Fruit fly (Drosophila melanogaster): ENCODE data around the gene NHP2.

Gene NHP2

DNA sequence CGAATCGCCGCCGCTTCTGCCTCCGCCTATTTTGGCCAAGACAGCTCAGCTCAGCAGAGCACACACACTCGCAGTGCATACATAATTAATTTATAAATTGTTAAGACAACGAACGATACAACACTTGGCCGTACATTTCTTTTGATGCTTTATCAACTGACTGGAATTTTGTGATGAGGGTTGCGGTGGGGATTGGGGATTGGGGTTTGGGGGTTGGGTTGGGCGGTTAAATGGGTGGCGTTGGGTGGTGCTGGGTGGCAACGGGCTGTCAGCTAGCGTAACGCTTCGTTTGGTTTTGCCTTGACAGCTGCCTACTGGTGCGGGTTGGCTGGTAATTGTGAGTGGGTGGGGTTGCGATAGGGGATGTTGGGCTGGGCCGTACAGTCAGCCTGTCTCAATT lies 20.4 kb upstream of the NHP2 start (continued):
- TF ChIP-seq rib (GFP tag; IDR thresholded peaks at IDR 0.05): 0 out of 2 replicates have a peak, but pooled peaks have one; percentile 18
- no peak for TF ChIP-seq ERR (GFP tag; optimal IDR thresholded peaks at IDR 0.05)
- TF ChIP-seq NC2α (GFP tag; optimal IDR thresholded peaks at IDR 0.05): no peak
- no peak for TF ChIP-seq pan (optimal IDR thresholded peaks at IDR 0.05)
- no peak for TF ChIP-seq pan (GFP tag; optimal IDR thresholded peaks at IDR 0.05 in 1 of 2, IDR thresholded peaks at IDR 0.05 in 1 of 2)
- no peak for TF ChIP-seq CG3281 (GFP tag; optimal IDR thresholded peaks at IDR 0.05)
- peak; percentile 51 for TF ChIP-seq abd-A (tag; optimal IDR thresholded peaks at IDR 0.05)
- TF ChIP-seq Med (GFP tag): no peak
- no peak for TF ChIP-seq CG31365 (tag; optimal IDR thresholded peaks at IDR 0.05)
- no peak for TF ChIP-seq CG33213 (GFP tag; optimal IDR thresholded peaks at IDR 0.05)
- no peak for TF ChIP-seq seq (GFP tag; IDR thresholded peaks at IDR 0.05)
- TF ChIP-seq CG4360 (GFP tag; IDR thresholded peaks at IDR 0.05): no peak
- TF ChIP-seq E2f2 (GFP tag; IDR thresholded peaks at IDR 0.05): no peak
- no peak for TF ChIP-seq ranshi (GFP tag; IDR thresholded peaks at IDR 0.05)
- no peak for TF ChIP-seq fru (optimal IDR thresholded peaks at IDR 0.05)
- TF ChIP-seq crol (GFP tag; IDR thresholded peaks at IDR 0.05): peak; percentile 60
- 0 out of 3 replicates have a peak, but pooled peaks have one; percentile 10 for TF ChIP-seq CG11560 (tag; IDR thresholded peaks at IDR 0.05)
- TF ChIP-seq Gsc (GFP tag; IDR thresholded peaks at IDR 0.05): no peak
- TF ChIP-seq CG18262 (tag; optimal IDR thresholded peaks at IDR 0.05): no peak
- TF ChIP-seq kni (GFP tag; optimal IDR thresholded peaks at IDR 0.05): peak; percentile 26
- no peak for TF ChIP-seq wor (GFP tag; IDR thresholded peaks at IDR 0.05)
- TF ChIP-seq CG4820 (GFP tag; optimal IDR thresholded peaks at IDR 0.05): no peak
- no peak for TF ChIP-seq slp2 (GFP tag; optimal IDR thresholded peaks at IDR 0.05)
- no peak for TF ChIP-seq mld (GFP tag; IDR thresholded peaks at IDR 0.05; ENCODE audit: partially characterized antibody)
- TF ChIP-seq pb (GFP tag; optimal IDR thresholded peaks at IDR 0.05): no peak
- no peak for TF ChIP-seq CG14710 (tag; optimal IDR thresholded peaks at IDR 0.05)
- TF ChIP-seq CG7372 (GFP tag; IDR thresholded peaks at IDR 0.05): no peak
- no peak for TF ChIP-seq otp (GFP tag; IDR thresholded peaks at IDR 0.05)
- no peak for TF ChIP-seq Nf-YC (tag; optimal IDR thresholded peaks at IDR 0.05)
- no peak for TF ChIP-seq CG10431 (GFP tag; optimal IDR thresholded peaks at IDR 0.05)
- no peak for TF ChIP-seq Dref (GFP tag; IDR thresholded peaks at IDR 0.05)
- TF ChIP-seq CG9797 (GFP tag; optimal IDR thresholded peaks at IDR 0.05): no peak
- TF ChIP-seq CG17568 (GFP tag; optimal IDR thresholded peaks at IDR 0.05): no peak
- no peak for TF ChIP-seq sisA (GFP tag; IDR thresholded peaks at IDR 0.05)
- no peak for TF ChIP-seq Dek (tag; optimal IDR thresholded peaks at IDR 0.05)
- no peak for TF ChIP-seq lola (GFP tag; optimal IDR thresholded peaks at IDR 0.05)
- no peak for TF ChIP-seq her (GFP tag; optimal IDR thresholded peaks at IDR 0.05)
- no peak for TF ChIP-seq hb (GFP tag; IDR thresholded peaks at IDR 0.05; ENCODE audit: partially characterized antibody)
- TF ChIP-seq sr (GFP tag; IDR thresholded peaks at IDR 0.05): no peak
- TF ChIP-seq insv (GFP tag; optimal IDR thresholded peaks at IDR 0.05): no peak
- TF ChIP-seq CG1647 (GFP tag; optimal IDR thresholded peaks at IDR 0.05): no peak
- TF ChIP-seq Vsx1 (GFP tag; optimal IDR thresholded peaks at IDR 0.05): no peak

DNA sequence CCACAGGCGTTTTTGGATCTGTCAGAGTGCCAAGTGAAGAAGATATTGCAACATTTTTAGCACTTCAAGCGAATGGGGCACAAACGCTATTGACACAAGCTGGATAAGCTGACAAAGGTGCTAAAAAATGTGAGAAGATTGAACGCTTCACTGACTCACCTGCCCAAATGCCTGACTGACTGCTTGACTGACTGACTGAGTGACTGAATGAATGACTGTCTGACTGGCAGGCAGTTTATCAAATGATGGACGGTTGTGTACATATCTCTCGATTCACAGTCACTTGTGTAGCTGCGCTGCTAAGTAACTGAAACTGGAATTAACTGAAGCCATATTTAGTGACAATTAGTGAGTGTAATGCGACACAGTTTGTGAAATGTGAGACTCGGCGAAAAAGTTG lies 19.2 kb upstream of the NHP2 start:
- no peak for TF ChIP-seq CG8924 (tag; optimal IDR thresholded peaks at IDR 0.05)
- TF ChIP-seq CG8281 (tag; optimal IDR thresholded peaks at IDR 0.05): peak; percentile 96
- TF ChIP-seq Atf6 (GFP tag; IDR thresholded peaks at IDR 0.05): no peak

All from whole organism, embryonic.